Fruit fly (Drosophila melanogaster): ENCODE results near the gene heph.

- TF ChIP-seq Myc (optimal IDR thresholded peaks at IDR 0.05) = no peak
- TF ChIP-seq h (optimal IDR thresholded peaks at IDR 0.05) = no peak
- no peak for TF ChIP-seq psq (optimal IDR thresholded peaks at IDR 0.05)
- TF ChIP-seq insv (optimal IDR thresholded peaks at IDR 0.05) = no peak
- TF ChIP-seq Sin3A (optimal IDR thresholded peaks at IDR 0.05) = no peak
These were observed 144.8 kb downstream of the heph start for dm6 chr3R:31870488-31870887.
